Fruit fly (Drosophila melanogaster): Measurements from ENCODE around the gene CG14811.

The CG14811 gene

DNA sequence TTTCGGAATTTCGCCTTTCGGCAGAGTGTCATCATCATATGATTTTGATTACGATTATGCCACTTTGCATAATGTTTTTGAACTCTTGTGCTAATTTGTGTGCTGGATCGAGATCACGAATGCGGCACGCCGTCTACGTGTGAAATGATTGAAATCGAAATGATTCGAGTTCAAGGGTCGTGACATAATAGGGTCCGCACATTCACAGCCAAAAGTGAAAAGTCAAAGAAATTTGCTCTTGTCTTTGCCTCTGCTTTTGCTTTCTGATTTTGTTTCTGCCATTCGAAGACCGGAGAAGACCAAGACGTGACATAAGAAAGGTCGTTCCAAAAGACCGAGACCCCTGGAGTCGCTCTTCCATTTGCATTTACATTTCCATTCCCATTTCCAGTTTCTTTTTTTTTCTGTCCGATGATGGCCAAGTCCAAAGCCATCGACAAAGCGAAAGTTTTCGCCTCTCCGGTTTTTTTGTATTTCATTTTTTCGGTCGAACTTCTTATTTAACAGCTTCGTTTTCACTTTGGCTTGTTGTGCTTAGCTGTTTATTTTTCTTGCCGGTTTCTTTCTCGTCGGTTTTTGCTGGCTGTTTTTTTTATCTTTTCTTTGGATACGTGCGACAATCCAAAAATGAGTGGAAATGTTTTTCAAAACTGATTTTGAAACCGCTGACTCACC lies 12.7 kb upstream of the CG14811 start (continued):
- TF ChIP-seq Nf-YA (GFP tag; IDR thresholded peaks at IDR 0.05) (no peak), zfh1 (GFP tag; IDR thresholded peaks at IDR 0.05) (no peak), CG10959 (GFP tag; IDR thresholded peaks at IDR 0.05) (no peak), vvl (GFP tag; IDR thresholded peaks at IDR 0.05) (peak; percentile 33; the same call in 1 of the 2 replicates), Atf-2 (GFP tag; optimal IDR thresholded peaks at IDR 0.05) (no peak), kni (GFP tag; optimal IDR thresholded peaks at IDR 0.05) (peak; percentile 0), pros (GFP tag; optimal IDR thresholded peaks at IDR 0.05) (peak; percentile 65), Blimp-1 (GFP tag; optimal IDR thresholded peaks at IDR 0.05) (peak; percentile 96), Taf1 (GFP tag; IDR thresholded peaks at IDR 0.05) (no peak), Dfd (GFP tag; optimal IDR thresholded peaks at IDR 0.05) (no peak), CG7745 (tag; optimal IDR thresholded peaks at IDR 0.05) (no peak)

dm6 chrX:1832699-1833098 lies 10.5 kb upstream of the CG14811 start:
- no peak for TF ChIP-seq lilli (GFP tag; optimal IDR thresholded peaks at IDR 0.05)
- peak; percentile 47 for TF ChIP-seq CG12769 (tag; optimal IDR thresholded peaks at IDR 0.05)
- TF ChIP-seq en (GFP tag; optimal IDR thresholded peaks at IDR 0.05): no peak

- peak; percentile 82 for TF ChIP-seq Jarid2 (GFP tag; optimal IDR thresholded peaks at IDR 0.05)
- no peak for TF ChIP-seq mam (GFP tag; optimal IDR thresholded peaks at IDR 0.05)
- TF ChIP-seq CG42726 (GFP tag; IDR thresholded peaks at IDR 0.05; ENCODE audit: partially characterized antibody): peak; percentile 65; the same call in 1 of the 2 replicates
- peak; percentile 15 for TF ChIP-seq Adf1 (GFP tag; IDR thresholded peaks at IDR 0.05)
- peak; percentile 7; the same call in 1 of the 2 replicates for TF ChIP-seq CG13287 (GFP tag; IDR thresholded peaks at IDR 0.05; ENCODE audit: partially characterized antibody)
- TF ChIP-seq Deaf1 (tag; optimal IDR thresholded peaks at IDR 0.05): peak; percentile 12
- TF ChIP-seq gsb (GFP tag; IDR thresholded peaks at IDR 0.05): no peak
- peak; percentile 78 for TF ChIP-seq CG7556 (GFP tag; optimal IDR thresholded peaks at IDR 0.05)
- 0 out of 2 replicates have a peak, but pooled peaks have one; percentile 42 for TF ChIP-seq nerfin-2 (GFP tag; IDR thresholded peaks at IDR 0.05; ENCODE audit: partially characterized antibody)
- TF ChIP-seq Hand (GFP tag; optimal IDR thresholded peaks at IDR 0.05): peak; percentile 2
- peak; percentile 36; the same call in 1 of the 2 replicates for TF ChIP-seq amos (GFP tag; IDR thresholded peaks at IDR 0.05; ENCODE audit: partially characterized antibody)
- no peak for TF ChIP-seq crp (GFP tag; optimal IDR thresholded peaks at IDR 0.05)
- 0 out of 4 replicates have a peak, but pooled peaks have one; percentile 8 for TF ChIP-seq Dll (GFP tag; IDR thresholded peaks at IDR 0.05; ENCODE audit: partially characterized antibody)
- no peak for TF ChIP-seq Sry-β (GFP tag; optimal IDR thresholded peaks at IDR 0.05)
- peak; percentile 53; the same call in 1 of the 2 replicates for TF ChIP-seq Bgb (GFP tag; IDR thresholded peaks at IDR 0.05; ENCODE audit: partially characterized antibody)
These were observed 9.0 kb upstream of the CG14811 start for dm6 chrX:1831219-1831555.

dm6 chrX:1830396-1831218 lies 8.4 kb upstream of the CG14811 start:
- TF ChIP-seq kay (GFP tag; optimal IDR thresholded peaks at IDR 0.05): peak; percentile 95
- TF ChIP-seq CG9932 (GFP tag; IDR thresholded peaks at IDR 0.05): peak; percentile 96
- TF ChIP-seq CG2129 (GFP tag; IDR thresholded peaks at IDR 0.05; ENCODE audit: partially characterized antibody): no peak
- peak; percentile 88 for TF ChIP-seq ssp (GFP tag; IDR thresholded peaks at IDR 0.05)
- TF ChIP-seq CG15514 (GFP tag; optimal IDR thresholded peaks at IDR 0.05): peak; percentile 92
- peak; percentile 97 for TF ChIP-seq Oli (tag; optimal IDR thresholded peaks at IDR 0.05)
- TF ChIP-seq CG42726 (GFP tag; IDR thresholded peaks at IDR 0.05; ENCODE audit: partially characterized antibody): no peak
- TF ChIP-seq Atf6 (GFP tag; IDR thresholded peaks at IDR 0.05): peak; percentile 94
- peak in 1 of 2 experiments; percentile 83 for TF ChIP-seq Hr78 (GFP tag; optimal IDR thresholded peaks at IDR 0.05)
- no peak for TF ChIP-seq Hr39 (optimal IDR thresholded peaks at IDR 0.05)
- peak; percentile 93 for TF ChIP-seq Max (GFP tag; optimal IDR thresholded peaks at IDR 0.05)
- peak; percentile 89 for TF ChIP-seq CG1792 (GFP tag; optimal IDR thresholded peaks at IDR 0.05)
- peak; percentile 89 for TF ChIP-seq wek (GFP tag; optimal IDR thresholded peaks at IDR 0.05)
- TF ChIP-seq CG9876 (GFP tag; optimal IDR thresholded peaks at IDR 0.05): peak; percentile 79
- TF ChIP-seq CG4730 (GFP tag; IDR thresholded peaks at IDR 0.05): peak; percentile 96
